Fruit fly (Drosophila melanogaster) whole organism, wandering third instar larva: ENCODE results near the gene CG31109.

Source experiments
- CG32264 ChIP-seq: fragments of 200-800 bp; sonication (Bioruptor generic); optimal IDR thresholded peaks from 2 replicates; lab custom pipeline; 2016; ENCODE audit warnings: missing biosample characterization, missing genetic modification characterization
- CrebA ChIP-seq: fragments of 200-800 bp; sonication (Bioruptor generic); optimal IDR thresholded peaks from 2 replicates; lab custom pipeline; 2016; ENCODE audit warnings: missing biosample characterization, mild to moderate bottlenecking, missing genetic modification characterization, borderline replicate concordance
- Dfd ChIP-seq: fragments of >200 bp; optimal IDR thresholded peaks from 2 replicates; lab custom pipeline; 2017; ENCODE audit warnings: missing biosample characterization, missing genetic modification characterization
- Hnf4 ChIP-seq: fragments of 200-800 bp; sonication (Bioruptor generic); optimal IDR thresholded peaks from 2 replicates; lab custom pipeline; 2016; ENCODE audit warnings: missing biosample characterization, mild to moderate bottlenecking, missing genetic modification characterization
- Hr78 ChIP-seq: fragments of >200 bp; optimal IDR thresholded peaks from 2 replicates; lab custom pipeline; 2017; ENCODE audit warnings: missing biosample characterization, missing genetic modification characterization
- Jra ChIP-seq: sonication (Bioruptor generic); optimal IDR thresholded peaks from 2 replicates; lab custom pipeline; 2016; ENCODE audit warnings: missing biosample characterization, missing genetic modification characterization
- Mio ChIP-seq: sonication (Bioruptor generic); optimal IDR thresholded peaks from 2 replicates; lab custom pipeline; 2016; ENCODE audit warnings: missing biosample characterization, missing genetic modification characterization
- Myc ChIP-seq: fragments of >200 bp; optimal IDR thresholded peaks from 2 replicates; lab custom pipeline; 2017
- Rel ChIP-seq, 2 experiments: fragments of 200-800 bp; sonication (Bioruptor generic) in 1 of 2; optimal IDR thresholded peaks; 2 replicates in 1 of 2; 3 replicates in 1 of 2; lab custom pipeline; 2016 to 2019; ENCODE audit warnings: mild to moderate bottlenecking in 2 of 2, missing biosample characterization in 2 of 2, missing genetic modification characterization in 2 of 2, moderate library complexity in 1 of 2
- Vsx2 ChIP-seq: fragments of 200-300, 225-300 bp; sonication (Bioruptor generic); optimal IDR thresholded peaks from 2 replicates; lab custom pipeline; 2018; ENCODE audit warnings: missing biosample characterization, missing genetic modification characterization; ENCODE audit not compliant: partially characterized antibody
- br ChIP-seq: fragments of 200-800 bp; sonication (Bioruptor generic); optimal IDR thresholded peaks from 2 replicates; lab custom pipeline; 2016; ENCODE audit warnings: missing biosample characterization, missing genetic modification characterization
- h ChIP-seq: fragments of 200-800 bp; sonication (Bioruptor generic); optimal IDR thresholded peaks from 3 replicates; lab custom pipeline; 2016; ENCODE audit warnings: missing biosample characterization, mild to moderate bottlenecking, missing genetic modification characterization
- pan ChIP-seq: fragments of >200 bp; optimal IDR thresholded peaks from 2 replicates; lab custom pipeline; 2017

DNA sequence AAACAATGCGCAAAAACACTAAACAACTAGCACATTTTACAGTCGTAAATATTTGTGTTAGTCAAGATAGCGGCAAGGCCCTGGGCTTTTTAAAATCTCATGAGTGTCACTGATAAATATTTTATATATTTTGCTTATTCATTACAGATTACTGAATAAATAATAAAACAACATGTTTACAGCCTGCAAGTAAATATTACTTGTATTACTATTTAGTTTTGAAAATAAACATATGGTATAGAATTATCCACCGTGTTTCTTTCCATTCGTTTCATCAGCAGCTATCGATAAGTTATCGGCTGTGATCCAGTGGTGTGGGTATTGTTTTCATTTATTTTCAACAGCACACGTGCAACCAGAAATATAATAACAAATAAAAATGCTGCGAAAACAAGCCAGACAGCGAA is 20.1 kb upstream of the CG31109 start, which contains the start of the genes shams and CG11920:
- TF ChIP-seq Mio (GFP tag; lab: Kevin White, UChicago) (no peak), CG32264 (no peak), Dfd (no peak), Hr78 (no peak), Hnf4 (GFP tag; lab: Kevin White, UChicago) (peak; percentile 20), Jra (peak; percentile 13), CrebA (GFP tag; lab: Kevin White, UChicago) (no peak), h (GFP tag; lab: Kevin White, UChicago) (no peak), br (GFP tag; lab: Kevin White, UChicago) (no peak), Vsx2 (GFP tag; lab: Kevin White, UChicago) (no peak), pan (lab: Kevin White, UChicago) (no peak), Rel (GFP tag; optimal IDR thresholded peaks at IDR 0.05; lab: Kevin White, UChicago) (no peak), Rel (tag; optimal IDR thresholded peaks at IDR 0.05; lab: Kevin White, UChicago) (peak; percentile 17), Myc (lab: Kevin White, UChicago) (peak; percentile 47)
